Worm (Caenorhabditis elegans) whole organism, young adult: ENCODE data around the gene bcas-2.

ENCODE experiments used
- dox-1 ChIP-seq: fragments of 200-800 bp; sonication (Bioruptor generic); IDR thresholded peaks from 2 replicates; pipeline ENCODE4 v1.3.6; 2022; ENCODE audit warnings: missing genetic modification reagents, missing genetic modification characterization, missing compliant biosample characterization
- lir-1 ChIP-seq: fragments of 200-800 bp; sonication (Bioruptor generic); conservative IDR thresholded peaks from 2 replicates; pipeline ENCODE4 v1.3.6; 2022; ENCODE audit warnings: missing genetic modification reagents, missing genetic modification characterization, missing compliant biosample characterization
- somi-1 ChIP-seq: fragments of 200-800 bp; sonication (Bioruptor generic); optimal IDR thresholded peaks from 2 replicates; lab custom pipeline; 2018; ENCODE audit warnings: mild to moderate bottlenecking, missing genetic modification characterization, missing compliant biosample characterization
- unc-62 ChIP-seq: fragments of 150-350 bp; optimal IDR thresholded peaks from 2 replicates; lab custom pipeline; 2014; ENCODE audit warnings: missing biosample characterization, missing genetic modification reagents, missing genetic modification characterization

ce11 chrIII:6208984-6209383 is 36.6 kb downstream of the bcas-2 start, which contains the start of gene C23G10.1:
- no peak for TF ChIP-seq unc-62 (GFP tag; lab: Kevin White, UChicago)
- TF ChIP-seq lir-1 (GFP tag; lab: Robert Waterston, UW): no peak
- TF ChIP-seq dox-1: no peak
- TF ChIP-seq somi-1 (GFP tag; lab: Kevin White, UChicago): no peak
